Worm (Caenorhabditis elegans) whole organism, young adult: ENCODE results near the gene T04C9.2.
A peak's percentile ranks its signal among the peaks of the same experiment; 100 is the strongest.

ENCODE experiments used
- B0019.2 ChIP-seq: fragments of 200-800 bp; sonication (Bioruptor generic); conservative IDR thresholded peaks from 2 replicates; pipeline ENCODE4 v1.3.6; 2022; ENCODE audit warnings: missing genetic modification reagents, missing genetic modification characterization, missing compliant biosample characterization
- B0035.1 ChIP-seq: sonication (generic microtip); optimal IDR thresholded peaks from 2 replicates; lab custom pipeline; 2016; ENCODE audit warnings: missing genetic modification characterization, mild to moderate bottlenecking, missing compliant biosample characterization, missing genotype, missing genetic modification reagents
- B0336.3 ChIP-seq: fragments of 200-800 bp; sonication (Bioruptor generic); IDR thresholded peaks from 2 replicates; pipeline ENCODE4 v1.3.6; 2022; ENCODE audit warnings: missing genetic modification characterization, missing compliant biosample characterization
- C17E4.6 ChIP-seq: fragments of 200-800 bp; sonication (Bioruptor generic); IDR thresholded peaks from 2 replicates; pipeline ENCODE4 v1.3.6; 2022; ENCODE audit warnings: missing genetic modification reagents, missing genetic modification characterization, missing compliant biosample characterization
- D2030.7 ChIP-seq: fragments of 200-800 bp; sonication (Bioruptor generic); IDR thresholded peaks from 2 replicates; pipeline ENCODE4 v1.3.6; 2022; ENCODE audit warnings: missing genetic modification reagents, missing genetic modification characterization, missing compliant biosample characterization
- F57A8.1 ChIP-seq: fragments of 200-800 bp; sonication (Bioruptor generic); optimal IDR thresholded peaks from 2 replicates; lab custom pipeline; 2018; ENCODE audit warnings: mild to moderate bottlenecking, missing genetic modification characterization, moderate library complexity, missing compliant biosample characterization
- Y53F4B.3 ChIP-seq: fragments of 200-800 bp; sonication (Bioruptor generic); IDR thresholded peaks from 2 replicates; pipeline ENCODE4 v1.3.6; 2022; ENCODE audit warnings: missing genetic modification reagents, missing genetic modification characterization, missing compliant biosample characterization
- Y67H2A.10 ChIP-seq: fragments of 200-800 bp; sonication (Bioruptor generic); conservative IDR thresholded peaks from 2 replicates; pipeline ENCODE4 v1.3.6; 2022; ENCODE audit warnings: missing genetic modification reagents, missing genetic modification characterization, missing compliant biosample characterization
- Y95B8A.8 ChIP-seq: fragments of 200-800 bp; sonication (Bioruptor generic); IDR thresholded peaks from 2 replicates; pipeline ENCODE4 v1.3.6; 2022; ENCODE audit warnings: missing genetic modification reagents, missing genetic modification characterization, missing compliant biosample characterization
- ZK185.1 ChIP-seq: sonication (generic microtip); optimal IDR thresholded peaks from 2 replicates; lab custom pipeline; 2016; ENCODE audit warnings: mild to moderate bottlenecking, missing genetic modification characterization, missing compliant biosample characterization; ENCODE audit not compliant: poor library complexity, severe bottlenecking
- akir-1 ChIP-seq: fragments of 200-800 bp; sonication (Bioruptor generic); optimal IDR thresholded peaks from 2 replicates; lab custom pipeline; 2018; ENCODE audit warnings: mild to moderate bottlenecking, missing genetic modification characterization, moderate library complexity, missing compliant biosample characterization
- ama-1 ChIP-seq, 3 experiments: fragments of 150-350 bp in 1 of 3; sonication (generic microtip) in 2 of 3; optimal IDR thresholded peaks; 2 replicates each; lab custom pipeline; 2014 to 2018; ENCODE audit warnings: missing biosample characterization in 2 of 3, missing genetic modification characterization in 2 of 3, missing genetic modification reagents in 2 of 3
- aptf-2 ChIP-seq: fragments of 200-800 bp; sonication (Bioruptor generic); conservative IDR thresholded peaks from 2 replicates; pipeline ENCODE4 v1.3.6; 2022; ENCODE audit warnings: missing genetic modification reagents, missing genetic modification characterization, missing compliant biosample characterization
- atf-7 ChIP-seq: sonication (generic microtip); optimal IDR thresholded peaks from 2 replicates; lab custom pipeline; 2017; ENCODE audit warnings: mild to moderate bottlenecking, missing genetic modification characterization, missing compliant biosample characterization
- bed-2 ChIP-seq: fragments of 200-800 bp; sonication (Bioruptor generic); IDR thresholded peaks from 2 replicates; pipeline ENCODE4 v1.3.6; 2022; ENCODE audit warnings: missing genetic modification reagents, missing genetic modification characterization, missing compliant biosample characterization
- ccch-3 ChIP-seq: fragments of 200-800 bp; sonication (Bioruptor generic); optimal IDR thresholded peaks from 2 replicates; lab custom pipeline; 2018; ENCODE audit warnings: mild to moderate bottlenecking, missing genetic modification characterization, missing compliant biosample characterization
- ceh-100 ChIP-seq: fragments of 200-800 bp; sonication (Bioruptor generic); IDR thresholded peaks from 2 replicates; pipeline ENCODE4 v1.3.6; 2022; ENCODE audit warnings: missing genetic modification reagents, missing genetic modification characterization, missing compliant biosample characterization
- ceh-27 ChIP-seq: fragments of 200-800 bp; sonication (Bioruptor generic); optimal IDR thresholded peaks from 2 replicates; lab custom pipeline; 2018; ENCODE audit warnings: mild to moderate bottlenecking, missing genetic modification characterization, moderate library complexity, missing compliant biosample characterization
- ceh-40 ChIP-seq: fragments of 200-800 bp; sonication (Bioruptor generic); IDR thresholded peaks from 2 replicates; pipeline ENCODE4 v1.3.6; 2022; ENCODE audit warnings: missing genetic modification characterization, missing compliant biosample characterization
- ceh-58 ChIP-seq: fragments of 200-800 bp; sonication (Bioruptor generic); IDR thresholded peaks from 2 replicates; pipeline ENCODE4 v1.3.6; 2022; ENCODE audit warnings: missing genetic modification characterization, missing compliant biosample characterization
- dox-1 ChIP-seq: fragments of 200-800 bp; sonication (Bioruptor generic); IDR thresholded peaks from 2 replicates; pipeline ENCODE4 v1.3.6; 2022; ENCODE audit warnings: missing genetic modification reagents, missing genetic modification characterization, missing compliant biosample characterization
- ekl-4 ChIP-seq: fragments of 200-800 bp; sonication (Bioruptor generic); IDR thresholded peaks from 2 replicates; pipeline ENCODE4 v1.3.6; 2022; ENCODE audit warnings: missing genetic modification reagents, missing genetic modification characterization, missing compliant biosample characterization
- fkh-3 ChIP-seq: sonication (generic microtip); optimal IDR thresholded peaks from 2 replicates; lab custom pipeline; 2016; ENCODE audit warnings: mild to moderate bottlenecking, missing genetic modification characterization, missing compliant biosample characterization
- him-1 ChIP-seq: sonication (generic microtip); optimal IDR thresholded peaks from 2 replicates; lab custom pipeline; 2016; ENCODE audit warnings: missing genotype, missing genetic modification reagents, missing genetic modification characterization, missing compliant biosample characterization
- hlh-12 ChIP-seq: sonication (generic microtip); optimal IDR thresholded peaks from 2 replicates; lab custom pipeline; 2016; ENCODE audit warnings: missing genetic modification characterization, missing compliant biosample characterization
- hmg-1.2 ChIP-seq: fragments of 200-800 bp; sonication (Bioruptor generic); IDR thresholded peaks from 2 replicates; pipeline ENCODE4 v1.3.6; 2022; ENCODE audit warnings: missing genetic modification reagents, missing genetic modification characterization, missing compliant biosample characterization
- lin-54 ChIP-seq: fragments of 200-800 bp; sonication (Bioruptor generic); optimal IDR thresholded peaks from 2 replicates; lab custom pipeline; 2018; ENCODE audit warnings: mild to moderate bottlenecking, missing genetic modification characterization, missing compliant biosample characterization
- lir-1 ChIP-seq: fragments of 200-800 bp; sonication (Bioruptor generic); conservative IDR thresholded peaks from 2 replicates; pipeline ENCODE4 v1.3.6; 2022; ENCODE audit warnings: missing genetic modification reagents, missing genetic modification characterization, missing compliant biosample characterization
- madf-10 ChIP-seq: sonication (generic microtip); optimal IDR thresholded peaks from 2 replicates; lab custom pipeline; 2016; ENCODE audit warnings: mild to moderate bottlenecking, missing genetic modification characterization, missing compliant biosample characterization
- nfya-1 ChIP-seq: sonication (generic microtip); optimal IDR thresholded peaks from 2 replicates; lab custom pipeline; 2017; ENCODE audit warnings: antibody characterized with exemption, missing compliant biosample characterization, missing genetic modification characterization, borderline replicate concordance; ENCODE audit not compliant: insufficient read depth
- rec-8 ChIP-seq, 2 experiments: sonication (generic microtip); optimal IDR thresholded peaks; 2 replicates each; lab custom pipeline; 2016; ENCODE audit warnings: mild to moderate bottlenecking in 2 of 2, missing genetic modification characterization in 2 of 2, missing genetic modification reagents in 2 of 2, missing genotype in 2 of 2, missing biosample characterization in 1 of 2, missing compliant biosample characterization in 1 of 2, moderate library complexity in 1 of 2
- snpc-1.1 ChIP-seq: sonication (generic microtip); optimal IDR thresholded peaks from 2 replicates; lab custom pipeline; 2017; ENCODE audit warnings: missing genetic modification characterization, mild to moderate bottlenecking, missing compliant biosample characterization, antibody characterized with exemption, moderate library complexity, missing genotype, missing genetic modification reagents; ENCODE audit not compliant: insufficient read depth
- snpc-1.3 ChIP-seq: sonication (generic microtip); optimal IDR thresholded peaks from 2 replicates; lab custom pipeline; 2017; ENCODE audit warnings: missing genetic modification characterization, mild to moderate bottlenecking, missing compliant biosample characterization, antibody characterized with exemption, moderate library complexity, missing genotype, missing genetic modification reagents; ENCODE audit not compliant: insufficient read depth
- tbp1 ChIP-seq: fragments of 200-800 bp; sonication (Bioruptor generic); optimal IDR thresholded peaks from 2 replicates; lab custom pipeline; 2018; ENCODE audit warnings: mild to moderate bottlenecking, missing genetic modification characterization, missing compliant biosample characterization
- zim-3 ChIP-seq: sonication (generic microtip); optimal IDR thresholded peaks from 2 replicates; lab custom pipeline; 2017; ENCODE audit warnings: mild to moderate bottlenecking, missing genetic modification characterization, moderate library complexity, missing compliant biosample characterization
- ztf-22 ChIP-seq: fragments of 200-800 bp; sonication (Bioruptor generic); optimal IDR thresholded peaks from 2 replicates; lab custom pipeline; 2018; ENCODE audit warnings: mild to moderate bottlenecking, missing genetic modification characterization, moderate library complexity, missing compliant biosample characterization
- ztf-26 ChIP-seq: sonication (generic microtip); optimal IDR thresholded peaks from 2 replicates; lab custom pipeline; 2017; ENCODE audit warnings: missing genetic modification characterization, missing compliant biosample characterization

Gene T04C9.2

ce11 chrIII:5988991-5989726 lies 2.5 kb upstream of the T04C9.2 start (continued):
- TF ChIP-seq C17E4.6 (no peak), ekl-4 (GFP tag; lab: Robert Waterston, UW) (no peak), ztf-22 (GFP tag; lab: Kevin White, UChicago) (no peak), ceh-40 (GFP tag; lab: Robert Waterston, UW) (no peak), hlh-12 (tag; lab: Kevin White, UChicago) (no peak), Y53F4B.3 (GFP tag; lab: Robert Waterston, UW) (no peak), rec-8 (tag; optimal IDR thresholded peaks at IDR 0.05; lab: Kevin White, UChicago) (no peak), F57A8.1 (no peak), madf-10 (no peak), bed-2 (no peak), lir-1 (GFP tag; lab: Robert Waterston, UW) (no peak), aptf-2 (GFP tag; lab: Robert Waterston, UW) (no peak), Y67H2A.10 (GFP tag; lab: Robert Waterston, UW) (no peak), ZK185.1 (no peak), B0336.3 (GFP tag; lab: Robert Waterston, UW) (no peak), him-1 (tag; lab: Kevin White, UChicago) (no peak), akir-1 (GFP tag; lab: Kevin White, UChicago) (no peak), dox-1 (peak; percentile 36; the same call in 1 of the 2 replicates), B0019.2 (GFP tag; lab: Robert Waterston, UW) (no peak), ceh-27 (GFP tag; lab: Kevin White, UChicago) (no peak), snpc-1.3 (tag; lab: Kevin White, UChicago) (no peak), nfya-1 (tag; lab: Kevin White, UChicago) (no peak), Y95B8A.8 (GFP tag; lab: Robert Waterston, UW) (no peak), ztf-26 (no peak), snpc-1.1 (no peak), lin-54 (GFP tag; lab: Kevin White, UChicago) (peak; percentile 12), D2030.7 (GFP tag; lab: Robert Waterston, UW) (no peak), hmg-1.2 (0 out of 2 replicates have a peak, but pooled peaks have one; percentile 6)

- TF ChIP-seq B0019.2 (GFP tag; lab: Robert Waterston, UW) (no peak), bed-2 (no peak), ceh-58 (GFP tag; lab: Robert Waterston, UW) (no peak), tbp1 (GFP tag; lab: Kevin White, UChicago) (no peak), B0035.1 (tag; lab: Kevin White, UChicago) (no peak), zim-3 (tag; lab: Kevin White, UChicago) (no peak), ccch-3 (GFP tag; lab: Kevin White, UChicago) (no peak), ceh-100 (GFP tag; lab: Robert Waterston, UW) (no peak), fkh-3 (tag; lab: Kevin White, UChicago) (no peak), ama-1 (optimal IDR thresholded peaks at IDR 0.05; lab: Kevin White, UChicago) (no peak), ama-1 (GFP tag; optimal IDR thresholded peaks at IDR 0.05; lab: Kevin White, UChicago) (no peak), atf-7 (tag; lab: Kevin White, UChicago) (no peak)
These were observed 1.6 kb upstream of the T04C9.2 start for ce11 chrIII:5990090-5990489.
